Fruit fly (Drosophila melanogaster) whole organism, prepupa: ENCODE results near the gene Cyp6t1.

Source experiments
- CG31627 ChIP-seq: fragments of 200-800 bp; sonication (Bioruptor generic); optimal IDR thresholded peaks from 3 replicates; lab custom pipeline; 2016; ENCODE audit warnings: missing biosample characterization, missing genetic modification characterization
- Sox14 ChIP-seq: fragments of 200-800 bp; sonication (Bioruptor generic); optimal IDR thresholded peaks from 3 replicates; lab custom pipeline; 2016; ENCODE audit warnings: missing biosample characterization, missing genetic modification characterization

DNA sequence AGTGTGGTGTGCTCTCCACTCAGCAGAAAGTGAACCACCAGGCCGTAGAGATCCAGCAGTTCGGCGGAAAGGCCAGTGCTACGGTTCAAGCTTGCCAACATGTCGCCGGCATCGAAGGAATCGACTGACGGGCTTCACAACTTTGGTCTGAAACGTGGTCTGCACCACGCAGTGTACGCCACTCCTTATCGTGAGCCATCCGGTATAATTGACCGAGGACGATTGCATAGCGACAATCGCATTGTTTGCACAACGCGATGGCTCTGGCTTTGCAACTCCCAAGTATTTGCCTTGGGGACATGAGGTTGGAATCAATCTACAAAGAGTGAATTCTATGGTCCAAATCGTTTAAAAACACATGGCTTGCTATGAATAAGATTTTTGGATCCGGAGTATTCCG is 40.2 kb downstream of the Cyp6t1 start, which contains the start of gene Ir20a:
- TF ChIP-seq Sox14 (GFP tag; lab: Kevin White, UChicago), result no peak
- no peak for TF ChIP-seq CG31627 (GFP tag; lab: Kevin White, UChicago)
